Fruit fly (Drosophila melanogaster): ENCODE results near the gene mthl15.

DNA sequence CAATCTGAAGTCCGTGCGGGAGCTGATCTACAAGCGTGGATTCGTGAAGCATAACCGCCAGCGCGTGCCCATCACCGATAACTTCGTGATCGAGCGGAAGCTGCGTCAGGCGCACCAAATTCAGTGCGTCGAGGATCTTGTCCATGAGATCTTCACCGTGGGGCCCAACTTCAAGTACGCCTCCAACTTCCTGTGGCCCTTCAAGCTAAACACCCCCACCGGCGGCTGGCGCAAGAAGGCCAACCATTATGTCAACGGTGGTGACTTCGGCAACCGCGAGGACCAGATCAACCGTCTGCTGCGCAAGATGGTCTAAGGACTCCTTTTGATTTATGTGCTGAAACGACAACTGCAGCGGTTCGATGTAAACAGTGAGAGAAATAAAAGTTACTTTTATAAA is 36.4 kb downstream of the mthl15 start:
- TF ChIP-seq Gug (GFP tag; IDR thresholded peaks at IDR 0.05): no peak
- no peak for TF ChIP-seq CG11294 (GFP tag; IDR thresholded peaks at IDR 0.05)
- TF ChIP-seq fd85E (GFP tag; optimal IDR thresholded peaks at IDR 0.05): no peak
- TF ChIP-seq vri (GFP tag; optimal IDR thresholded peaks at IDR 0.05): no peak
- no peak for TF ChIP-seq dac (GFP tag; optimal IDR thresholded peaks at IDR 0.05)
- TF ChIP-seq Hr39 (GFP tag; optimal IDR thresholded peaks at IDR 0.05): no peak
- no peak for TF ChIP-seq CG6163 (GFP tag; IDR thresholded peaks at IDR 0.05)
- no peak for TF ChIP-seq Sox102F (GFP tag; optimal IDR thresholded peaks at IDR 0.05)
- TF ChIP-seq CG7368 (GFP tag; optimal IDR thresholded peaks at IDR 0.05): no peak
- no peak for TF ChIP-seq Sox14 (GFP tag; optimal IDR thresholded peaks at IDR 0.05)
- no peak for TF ChIP-seq Eip93F (GFP tag; optimal IDR thresholded peaks at IDR 0.05)
- TF ChIP-seq Lpt (GFP tag; optimal IDR thresholded peaks at IDR 0.05): no peak
- no peak for TF ChIP-seq topi (GFP tag; optimal IDR thresholded peaks at IDR 0.05)

All from whole organism, prepupa.